Fruit fly (Drosophila melanogaster) whole organism, embryonic: ENCODE data around the gene mh.

ENCODE experiments used
- Bgb ChIP-seq: fragments of 200-800 bp; sonication (Bioruptor generic); IDR thresholded peaks from 2 replicates; pipeline ENCODE4 v1.3.6; 2022; ENCODE audit warnings: missing biosample characterization, missing genetic modification characterization; ENCODE audit not compliant: partially characterized antibody
- CG10979 ChIP-seq: fragments of 200-800 bp; sonication (Bioruptor generic); optimal IDR thresholded peaks from 2 replicates; lab custom pipeline; 2018; ENCODE audit warnings: missing biosample characterization, mild to moderate bottlenecking, missing genetic modification characterization, moderate library complexity
- CG11696 ChIP-seq: fragments of 200-800 bp; sonication (Bioruptor generic); IDR thresholded peaks from 2 replicates; pipeline ENCODE4 v1.3.6; 2022; ENCODE audit warnings: missing biosample characterization, missing genetic modification characterization
- CG11723 ChIP-seq: fragments of 200-800 bp; sonication (Bioruptor generic); optimal IDR thresholded peaks from 2 replicates; lab custom pipeline; 2017; ENCODE audit warnings: missing biosample characterization, mild to moderate bottlenecking, missing genetic modification characterization
- CG12155 ChIP-seq: fragments of 200-800 bp; sonication (Bioruptor generic); optimal IDR thresholded peaks from 3 replicates; lab custom pipeline; 2016; ENCODE audit warnings: missing biosample characterization, missing genetic modification characterization
- CG12236 ChIP-seq: fragments of 200-800 bp; sonication (Bioruptor generic); optimal IDR thresholded peaks from 2 replicates; lab custom pipeline; 2016; ENCODE audit warnings: missing biosample characterization, missing genetic modification characterization
- CG12744 ChIP-seq: fragments of 200-800 bp; sonication (Bioruptor generic); optimal IDR thresholded peaks from 2 replicates; lab custom pipeline; 2016; ENCODE audit warnings: missing biosample characterization, missing genetic modification characterization
- CG15011 ChIP-seq: fragments of 200-800 bp; sonication (Bioruptor generic); optimal IDR thresholded peaks from 3 replicates; lab custom pipeline; 2018; ENCODE audit warnings: missing biosample characterization, mild to moderate bottlenecking, missing genetic modification characterization
- CG15479 ChIP-seq: fragments of 200-800 bp; sonication (Bioruptor generic); optimal IDR thresholded peaks from 3 replicates; lab custom pipeline; 2019; ENCODE audit warnings: missing biosample characterization, mild to moderate bottlenecking, missing genetic modification characterization, moderate library complexity
- CG15601 ChIP-seq: fragments of 200-800 bp; sonication (Bioruptor generic); optimal IDR thresholded peaks from 3 replicates; lab custom pipeline; 2019; ENCODE audit warnings: missing biosample characterization, mild to moderate bottlenecking, missing genetic modification characterization, moderate library complexity
- CG1603 ChIP-seq: fragments of 200-800 bp; sonication (Bioruptor generic); optimal IDR thresholded peaks from 2 replicates; lab custom pipeline; 2019; ENCODE audit warnings: missing biosample characterization, mild to moderate bottlenecking, missing genetic modification characterization, moderate library complexity
- CG17359 ChIP-seq: fragments of 200-800 bp; sonication (Bioruptor generic); optimal IDR thresholded peaks from 3 replicates; lab custom pipeline; 2018; ENCODE audit warnings: missing biosample characterization, mild to moderate bottlenecking, missing genetic modification characterization, moderate library complexity
- CG2678 ChIP-seq: fragments of 200-800 bp; sonication (Bioruptor generic); optimal IDR thresholded peaks from 3 replicates; lab custom pipeline; 2019; ENCODE audit warnings: missing biosample characterization, mild to moderate bottlenecking, missing genetic modification characterization, moderate library complexity
- CG34422 ChIP-seq: fragments of 200-800 bp; sonication (Bioruptor generic); IDR thresholded peaks from 3 replicates; pipeline ENCODE4 v1.3.6; 2022; ENCODE audit warnings: missing biosample characterization, missing genetic modification characterization
- CG4328 ChIP-seq: fragments of 200-800 bp; sonication (Bioruptor generic); optimal IDR thresholded peaks from 3 replicates; lab custom pipeline; 2017; ENCODE audit warnings: missing biosample characterization, missing genetic modification reagents, missing genetic modification characterization
- CG4820 ChIP-seq: fragments of 200-800 bp; sonication (Bioruptor generic); optimal IDR thresholded peaks from 3 replicates; lab custom pipeline; 2016; ENCODE audit warnings: missing biosample characterization, missing genetic modification characterization
- CG6765 ChIP-seq: fragments of 200-800 bp; sonication (Bioruptor generic); optimal IDR thresholded peaks from 3 replicates; lab custom pipeline; 2017; ENCODE audit warnings: missing biosample characterization, mild to moderate bottlenecking, missing genetic modification characterization
- CG7271 ChIP-seq: fragments of 200-800 bp; sonication (Bioruptor generic); optimal IDR thresholded peaks from 2 replicates; lab custom pipeline; 2018; ENCODE audit warnings: missing biosample characterization, mild to moderate bottlenecking, missing genetic modification characterization, moderate library complexity
- CG7372 ChIP-seq: fragments of 200-800 bp; sonication (Bioruptor generic); IDR thresholded peaks from 2 replicates; pipeline ENCODE4 v1.3.6; 2022; ENCODE audit warnings: missing biosample characterization, missing genetic modification characterization
- CG7963 ChIP-seq: fragments of 200-800 bp; sonication (Bioruptor generic); IDR thresholded peaks from 3 replicates; pipeline ENCODE4 v1.3.6; 2022; ENCODE audit warnings: missing biosample characterization, missing genetic modification characterization; ENCODE audit not compliant: partially characterized antibody
- CG8924 ChIP-seq: fragments of 200-800 bp; optimal IDR thresholded peaks from 3 replicates; lab custom pipeline; 2019; ENCODE audit warnings: missing biosample characterization, mild to moderate bottlenecking, missing genetic modification characterization, moderate library complexity
- CG9727 ChIP-seq: fragments of 200-800 bp; sonication (Bioruptor generic); optimal IDR thresholded peaks from 3 replicates; lab custom pipeline; 2017; ENCODE audit warnings: missing biosample characterization, mild to moderate bottlenecking, missing genetic modification characterization
- Hand ChIP-seq: fragments of 200-800 bp; sonication (Bioruptor generic); optimal IDR thresholded peaks from 2 replicates; lab custom pipeline; 2017; ENCODE audit warnings: mild to moderate bottlenecking, missing biosample characterization, missing genetic modification reagents, missing genetic modification characterization
- Mad ChIP-seq: fragments of 200-800 bp; sonication (Bioruptor generic); optimal IDR thresholded peaks from 2 replicates; lab custom pipeline; 2016; ENCODE audit warnings: missing biosample characterization, missing genetic modification characterization
- NC2α ChIP-seq: fragments of 200-800 bp; sonication (Bioruptor generic); optimal IDR thresholded peaks from 2 replicates; lab custom pipeline; 2016; ENCODE audit warnings: missing biosample characterization, missing genetic modification characterization
- NFAT ChIP-seq: fragments of 200-800 bp; sonication (Bioruptor generic); IDR thresholded peaks from 2 replicates; pipeline ENCODE4 v1.3.6; 2022; ENCODE audit warnings: missing biosample characterization, missing genetic modification characterization
- Ravus ChIP-seq: fragments of 200-800 bp; sonication (Bioruptor generic); IDR thresholded peaks from 2 replicates; pipeline ENCODE4 v1.3.6; 2022; ENCODE audit warnings: missing biosample characterization, missing genetic modification characterization
- Scr ChIP-seq: fragments of 200-800 bp; sonication (Bioruptor generic); IDR thresholded peaks from 2 replicates; pipeline ENCODE4 v1.3.6; 2022; ENCODE audit warnings: missing biosample characterization, missing genetic modification characterization; ENCODE audit not compliant: partially characterized antibody
- Xbp1 ChIP-seq: fragments of 200-800 bp; sonication (Bioruptor generic); optimal IDR thresholded peaks from 3 replicates; lab custom pipeline; 2016; ENCODE audit warnings: missing biosample characterization, mild to moderate bottlenecking, missing genetic modification characterization
- Xrp1 ChIP-seq: fragments of 200-800 bp; sonication (Bioruptor generic); IDR thresholded peaks from 2 replicates; pipeline ENCODE4 v1.3.6; 2022; ENCODE audit warnings: missing biosample characterization, missing genetic modification characterization
- bbx ChIP-seq: fragments of 200-800 bp; sonication (Bioruptor generic); IDR thresholded peaks from 2 replicates; pipeline ENCODE4 v1.3.6; 2022; ENCODE audit warnings: missing biosample characterization, missing genetic modification characterization; ENCODE audit not compliant: partially characterized antibody
- bowl ChIP-seq: fragments of 200-800 bp; sonication (Bioruptor generic); IDR thresholded peaks from 2 replicates; pipeline ENCODE4 v1.3.6; 2022; ENCODE audit warnings: missing biosample characterization, missing genetic modification characterization
- chn ChIP-seq: fragments of 200-800 bp; sonication (Bioruptor generic); optimal IDR thresholded peaks from 2 replicates; lab custom pipeline; 2016; ENCODE audit warnings: missing biosample characterization, missing genetic modification characterization
- dm ChIP-seq: fragments of 200-800 bp; sonication (Bioruptor generic); optimal IDR thresholded peaks from 3 replicates; lab custom pipeline; 2016; ENCODE audit warnings: missing biosample characterization, missing genetic modification characterization
- ems ChIP-seq: fragments of 200-800 bp; sonication (Bioruptor generic); optimal IDR thresholded peaks from 3 replicates; lab custom pipeline; 2016; ENCODE audit warnings: missing biosample characterization, missing genetic modification characterization
- eyg ChIP-seq: fragments of 200-800 bp; sonication (Bioruptor generic); optimal IDR thresholded peaks from 3 replicates; lab custom pipeline; 2016; ENCODE audit warnings: missing biosample characterization, missing genetic modification characterization
- gce ChIP-seq: fragments of 200-800 bp; sonication (Bioruptor generic); IDR thresholded peaks from 3 replicates; pipeline ENCODE4 v1.3.6; 2022; ENCODE audit warnings: missing biosample characterization, missing genetic modification characterization
- gem ChIP-seq: fragments of 200-800 bp; sonication (Bioruptor generic); optimal IDR thresholded peaks from 2 replicates; lab custom pipeline; 2019; ENCODE audit warnings: missing biosample characterization, mild to moderate bottlenecking, missing genetic modification characterization, moderate library complexity
- grau ChIP-seq: fragments of 200-800 bp; optimal IDR thresholded peaks from 3 replicates; lab custom pipeline; 2019; ENCODE audit warnings: missing biosample characterization, mild to moderate bottlenecking, missing genetic modification characterization, moderate library complexity
- insv ChIP-seq, 2 experiments: fragments of 200-800 bp; sonication (Bioruptor generic); optimal IDR thresholded peaks; 3 replicates each; lab custom pipeline; 2016 to 2018; ENCODE audit warnings: missing biosample characterization in 2 of 2, missing genetic modification characterization in 2 of 2
- inv ChIP-seq: fragments of 200-800 bp; sonication (Bioruptor generic); IDR thresholded peaks from 2 replicates; pipeline ENCODE4 v1.3.6; 2022; ENCODE audit warnings: missing biosample characterization, missing genetic modification characterization; ENCODE audit not compliant: partially characterized antibody
- jumu ChIP-seq: fragments of 200-800 bp; sonication (Bioruptor generic); optimal IDR thresholded peaks from 3 replicates; lab custom pipeline; 2016; ENCODE audit warnings: missing biosample characterization, missing genetic modification characterization
- ken ChIP-seq: fragments of 200-800 bp; sonication (Bioruptor generic); IDR thresholded peaks from 3 replicates; pipeline ENCODE4 v1.3.6; 2022; ENCODE audit warnings: missing biosample characterization, missing genetic modification characterization
- maf-S ChIP-seq: fragments of 200-800 bp; sonication (Bioruptor generic); optimal IDR thresholded peaks from 2 replicates; lab custom pipeline; 2016; ENCODE audit warnings: missing biosample characterization, missing genetic modification characterization
- sens ChIP-seq: fragments of 200-800 bp; sonication (Bioruptor generic); peaks from one replicate; lab custom pipeline; 2016; ENCODE audit warnings: missing biosample characterization, missing genetic modification characterization
- stwl ChIP-seq: fragments of 200-800 bp; sonication (Bioruptor generic); optimal IDR thresholded peaks from 3 replicates; lab custom pipeline; 2018; ENCODE audit warnings: missing biosample characterization, mild to moderate bottlenecking, missing genetic modification characterization, moderate library complexity
- tap ChIP-seq: fragments of 200-800 bp; optimal IDR thresholded peaks from 3 replicates; lab custom pipeline; 2019; ENCODE audit warnings: missing biosample characterization, mild to moderate bottlenecking, missing genetic modification characterization, moderate library complexity
- usp ChIP-seq: fragments of >200 bp; optimal IDR thresholded peaks from 2 replicates; lab custom pipeline; 2017; ENCODE audit warnings: missing biosample characterization, missing genetic modification characterization
- vvl ChIP-seq: fragments of 200-800 bp; sonication (Bioruptor generic); IDR thresholded peaks from 2 replicates; pipeline ENCODE4 v1.3.6; 2022; ENCODE audit warnings: missing biosample characterization, missing genetic modification characterization
- zen2 ChIP-seq: fragments of 200-800 bp; sonication (Bioruptor generic); IDR thresholded peaks from 3 replicates; pipeline ENCODE4 v1.3.6; 2022; ENCODE audit warnings: missing biosample characterization, missing genetic modification characterization; ENCODE audit not compliant: partially characterized antibody

The mh gene

dm6 chrX:15498791-15499190, 23.6 kb upstream of the mh start (continued):
- TF ChIP-seq NFAT (no peak), vvl (peak; percentile 56; the same call in 1 of the 2 replicates), Scr (GFP tag; lab: Robert Waterston, UW) (peak; percentile 13; the same call in 1 of the 2 replicates), gem (tag; lab: Kevin White, UChicago) (peak; percentile 4), CG12236 (GFP tag; lab: Kevin White, UChicago) (no peak), CG8924 (tag; lab: Kevin White, UChicago) (peak; percentile 6), CG9727 (peak; percentile 44), jumu (GFP tag; lab: Kevin White, UChicago) (peak; percentile 27), eyg (GFP tag; lab: Kevin White, UChicago) (no peak), chn (GFP tag; lab: Kevin White, UChicago) (peak; percentile 30), bowl (GFP tag; lab: Robert Waterston, UW) (0 out of 2 replicates have a peak, but pooled peaks have one; percentile 20), CG6765 (GFP tag; lab: Kevin White, UChicago) (no peak), CG17359 (tag; lab: Kevin White, UChicago) (no peak), CG15601 (tag; lab: Kevin White, UChicago) (peak; percentile 4), tap (tag; lab: Kevin White, UChicago) (peak; percentile 15), CG7963 (GFP tag; lab: Robert Waterston, UW) (no peak), Ravus (GFP tag; lab: Robert Waterston, UW) (no peak), Hand (no peak), CG12155 (GFP tag; lab: Kevin White, UChicago) (peak; percentile 53), CG2678 (tag; lab: Kevin White, UChicago) (no peak), CG4328 (GFP tag; lab: Kevin White, UChicago) (no peak), Mad (GFP tag; lab: Kevin White, UChicago) (no peak), ken (0 out of 3 replicates have a peak, but pooled peaks have one; percentile 44), CG10979 (peak; percentile 26), bbx (GFP tag; lab: Robert Waterston, UW) (0 out of 2 replicates have a peak, but pooled peaks have one; percentile 33), zen2 (no peak), CG15479 (GFP tag; lab: Kevin White, UChicago) (peak; percentile 77), Xbp1 (GFP tag; lab: Kevin White, UChicago) (no peak), CG15011 (GFP tag; lab: Kevin White, UChicago) (no peak), CG1603 (peak; percentile 46), ems (peak; percentile 20), usp (no peak), CG11696 (GFP tag; lab: Robert Waterston, UW) (0 out of 2 replicates have a peak, but pooled peaks have one; percentile 20), gce (GFP tag; lab: Robert Waterston, UW) (peak; percentile 46; the same call in 1 of the 3 replicates), grau (tag; lab: Kevin White, UChicago) (peak; percentile 11), CG34422 (GFP tag; lab: Robert Waterston, UW) (peak; percentile 35; the same call in 1 of the 3 replicates), CG12744 (peak; percentile 57), maf-S (GFP tag; lab: Kevin White, UChicago) (no peak), stwl (peak; percentile 49), insv (GFP tag; optimal IDR thresholded peaks at IDR 0.05; lab: Kevin White, UChicago) (peak in 1 of 2 experiments; percentile 11), NC2α (GFP tag; lab: Kevin White, UChicago) (peak; percentile 9), CG11723 (peak; percentile 18), CG7271 (tag; lab: Kevin White, UChicago) (peak; percentile 7), Xrp1 (peak; percentile 45; the same call in 1 of the 2 replicates), CG7372 (GFP tag; lab: Robert Waterston, UW) (no peak), inv (no peak), sens (GFP tag; lab: Kevin White, UChicago) (peak; percentile 79), CG4820 (GFP tag; lab: Kevin White, UChicago) (no peak), dm (GFP tag; lab: Kevin White, UChicago) (peak; percentile 6), Bgb (GFP tag; lab: Robert Waterston, UW) (peak; percentile 22; the same call in 1 of the 2 replicates)
